Worm (Caenorhabditis elegans) whole organism, young adult: Measurements from ENCODE around the gene sms-5.

Experiments used
- C06A6.2 ChIP-seq: fragments of 200-800 bp; sonication (Bioruptor generic); conservative IDR thresholded peaks from 2 replicates; pipeline ENCODE4 v1.3.6; 2022; ENCODE audit warnings: missing genetic modification characterization, missing compliant biosample characterization
- D2030.7 ChIP-seq: fragments of 200-800 bp; sonication (Bioruptor generic); IDR thresholded peaks from 2 replicates; pipeline ENCODE4 v1.3.6; 2022; ENCODE audit warnings: missing genetic modification reagents, missing genetic modification characterization, missing compliant biosample characterization
- F39B2.1 ChIP-seq: fragments of 200-800 bp; sonication (Bioruptor generic); IDR thresholded peaks from 2 replicates; pipeline ENCODE4 v1.3.6; 2022; ENCODE audit warnings: missing genetic modification reagents, missing genetic modification characterization, missing compliant biosample characterization
- F55B11.4 ChIP-seq: sonication (generic microtip); optimal IDR thresholded peaks from 2 replicates; lab custom pipeline; 2016; ENCODE audit warnings: missing compliant biosample characterization, missing genetic modification characterization, borderline replicate concordance; ENCODE audit not compliant: insufficient read depth
- T26A5.8 ChIP-seq: sonication (generic microtip); optimal IDR thresholded peaks from 2 replicates; lab custom pipeline; 2016; ENCODE audit warnings: missing genetic modification characterization, missing compliant biosample characterization
- Y53F4B.3 ChIP-seq: fragments of 200-800 bp; sonication (Bioruptor generic); IDR thresholded peaks from 2 replicates; pipeline ENCODE4 v1.3.6; 2022; ENCODE audit warnings: missing genetic modification reagents, missing genetic modification characterization, missing compliant biosample characterization
- Y79H2A.3 ChIP-seq: fragments of 200-800 bp; sonication (Bioruptor generic); conservative IDR thresholded peaks from 2 replicates; pipeline ENCODE4 v1.3.6; 2022; ENCODE audit warnings: missing genetic modification reagents, missing genetic modification characterization, missing compliant biosample characterization
- aptf-2 ChIP-seq: fragments of 200-800 bp; sonication (Bioruptor generic); conservative IDR thresholded peaks from 2 replicates; pipeline ENCODE4 v1.3.6; 2022; ENCODE audit warnings: missing genetic modification reagents, missing genetic modification characterization, missing compliant biosample characterization
- atf-7 ChIP-seq: sonication (generic microtip); optimal IDR thresholded peaks from 2 replicates; lab custom pipeline; 2017; ENCODE audit warnings: mild to moderate bottlenecking, missing genetic modification characterization, missing compliant biosample characterization
- athp-1 ChIP-seq: sonication (generic microtip); optimal IDR thresholded peaks from 2 replicates; lab custom pipeline; 2017; ENCODE audit warnings: mild to moderate bottlenecking, missing genetic modification characterization, missing compliant biosample characterization
- attf-3 ChIP-seq: fragments of 200-800 bp; sonication (Bioruptor generic); conservative IDR thresholded peaks from 2 replicates; pipeline ENCODE4 v1.3.6; 2022; ENCODE audit warnings: missing genetic modification reagents, missing genetic modification characterization, missing compliant biosample characterization
- attf-5 ChIP-seq: fragments of 200-800 bp; sonication (Bioruptor generic); optimal IDR thresholded peaks from 2 replicates; lab custom pipeline; 2018; ENCODE audit warnings: mild to moderate bottlenecking, missing genetic modification characterization, missing compliant biosample characterization
- ceh-27 ChIP-seq: fragments of 200-800 bp; sonication (Bioruptor generic); optimal IDR thresholded peaks from 2 replicates; lab custom pipeline; 2018; ENCODE audit warnings: mild to moderate bottlenecking, missing genetic modification characterization, moderate library complexity, missing compliant biosample characterization
- ceh-91 ChIP-seq: fragments of 200-800 bp; sonication (Bioruptor generic); IDR thresholded peaks from 2 replicates; pipeline ENCODE4 v1.3.6; 2022; ENCODE audit warnings: missing genetic modification reagents, missing genetic modification characterization, missing compliant biosample characterization
- chd-7 ChIP-seq: sonication (generic microtip); optimal IDR thresholded peaks from 2 replicates; lab custom pipeline; 2016; ENCODE audit warnings: mild to moderate bottlenecking, missing genetic modification characterization, moderate library complexity, missing compliant biosample characterization
- dox-1 ChIP-seq: fragments of 200-800 bp; sonication (Bioruptor generic); IDR thresholded peaks from 2 replicates; pipeline ENCODE4 v1.3.6; 2022; ENCODE audit warnings: missing genetic modification reagents, missing genetic modification characterization, missing compliant biosample characterization
- efl-1 ChIP-seq: fragments of 150-350 bp; optimal IDR thresholded peaks from 2 replicates; lab custom pipeline; 2014; ENCODE audit warnings: missing biosample characterization, missing genetic modification reagents, missing genetic modification characterization
- egl-44 ChIP-seq: fragments of 200-800 bp; sonication (Bioruptor generic); IDR thresholded peaks from 2 replicates; pipeline ENCODE4 v1.3.6; 2022; ENCODE audit warnings: missing genetic modification reagents, missing genetic modification characterization, missing compliant biosample characterization
- hmg-1.2 ChIP-seq: fragments of 200-800 bp; sonication (Bioruptor generic); IDR thresholded peaks from 2 replicates; pipeline ENCODE4 v1.3.6; 2022; ENCODE audit warnings: missing genetic modification reagents, missing genetic modification characterization, missing compliant biosample characterization
- lin-54 ChIP-seq: fragments of 200-800 bp; sonication (Bioruptor generic); optimal IDR thresholded peaks from 2 replicates; lab custom pipeline; 2018; ENCODE audit warnings: mild to moderate bottlenecking, missing genetic modification characterization, missing compliant biosample characterization
- lsl-1 ChIP-seq: fragments of 200-800 bp; sonication (Bioruptor generic); optimal IDR thresholded peaks from 2 replicates; lab custom pipeline; 2018; ENCODE audit warnings: mild to moderate bottlenecking, missing genetic modification characterization, moderate library complexity, missing compliant biosample characterization
- madf-8 ChIP-seq: fragments of 200-800 bp; sonication (Bioruptor generic); conservative IDR thresholded peaks from 2 replicates; pipeline ENCODE4 v1.3.6; 2022; ENCODE audit warnings: missing genetic modification reagents, missing genetic modification characterization, missing compliant biosample characterization
- mcd-1 ChIP-seq: fragments of 200-800 bp; sonication (Bioruptor generic); IDR thresholded peaks from 2 replicates; pipeline ENCODE4 v1.3.6; 2022; ENCODE audit warnings: missing genetic modification reagents, missing genetic modification characterization, missing compliant biosample characterization
- nfya-2 ChIP-seq: fragments of 200-800 bp; sonication (Bioruptor generic); IDR thresholded peaks from 2 replicates; pipeline ENCODE4 v1.3.6; 2022; ENCODE audit warnings: missing genetic modification reagents, missing genetic modification characterization, missing compliant biosample characterization
- nfyb-1 ChIP-seq: fragments of 200-800 bp; sonication (Bioruptor generic); IDR thresholded peaks from 2 replicates; pipeline ENCODE4 v1.3.6; 2022; ENCODE audit warnings: missing genetic modification reagents, missing genetic modification characterization, missing compliant biosample characterization
- nhr-179 ChIP-seq: sonication (generic microtip); optimal IDR thresholded peaks from 2 replicates; lab custom pipeline; 2016; ENCODE audit warnings: mild to moderate bottlenecking, missing genetic modification characterization, missing compliant biosample characterization
- nhr-80 ChIP-seq: sonication (generic microtip); optimal IDR thresholded peaks from 2 replicates; lab custom pipeline; 2016; ENCODE audit warnings: missing genetic modification characterization, missing compliant biosample characterization
- rcor-1 ChIP-seq: fragments of 200-800 bp; sonication (Bioruptor generic); IDR thresholded peaks from 2 replicates; pipeline ENCODE4 v1.3.6; 2022; ENCODE audit warnings: missing genetic modification reagents, missing genetic modification characterization, missing compliant biosample characterization
- rec-8 ChIP-seq, 2 experiments: sonication (generic microtip); optimal IDR thresholded peaks; 2 replicates each; lab custom pipeline; 2016; ENCODE audit warnings: mild to moderate bottlenecking in 2 of 2, missing genetic modification characterization in 2 of 2, missing genetic modification reagents in 2 of 2, missing genotype in 2 of 2, missing biosample characterization in 1 of 2, missing compliant biosample characterization in 1 of 2, moderate library complexity in 1 of 2
- rpc-1 ChIP-seq, 2 experiments: fragments of 150-350 bp in 1 of 2; sonication (generic microtip) in 1 of 2; optimal IDR thresholded peaks; 2 replicates each; lab custom pipeline; 2014 to 2018; ENCODE audit warnings: missing biosample characterization in 1 of 2, missing genetic modification characterization in 1 of 2, missing genetic modification reagents in 1 of 2, missing genotype in 1 of 2
- zfh-2 ChIP-seq: fragments of 200-800 bp; sonication (Bioruptor generic); conservative IDR thresholded peaks from 2 replicates; pipeline ENCODE4 v1.3.6; 2022; ENCODE audit warnings: missing genetic modification reagents, missing genetic modification characterization, missing compliant biosample characterization
- zim-3 ChIP-seq: sonication (generic microtip); optimal IDR thresholded peaks from 2 replicates; lab custom pipeline; 2017; ENCODE audit warnings: mild to moderate bottlenecking, missing genetic modification characterization, moderate library complexity, missing compliant biosample characterization
- ztf-18 ChIP-seq: sonication (generic microtip); optimal IDR thresholded peaks from 2 replicates; lab custom pipeline; 2016; ENCODE audit warnings: missing genotype, mild to moderate bottlenecking, missing genetic modification characterization, missing compliant biosample characterization
- ztf-3 ChIP-seq: fragments of 200-800 bp; sonication (Bioruptor generic); optimal IDR thresholded peaks from 2 replicates; lab custom pipeline; 2018; ENCODE audit warnings: mild to moderate bottlenecking, missing genetic modification characterization, missing compliant biosample characterization
- ztf-6 ChIP-seq: fragments of 200-800 bp; sonication (Bioruptor generic); IDR thresholded peaks from 2 replicates; pipeline ENCODE4 v1.3.6; 2022; ENCODE audit warnings: missing genetic modification reagents, missing genetic modification characterization, missing compliant biosample characterization

The sms-5 gene

ce11 chrII:475312-475711 lies 19.9 kb upstream of the sms-5 start:
- no peak for TF ChIP-seq nhr-179

- peak; percentile 83 for TF ChIP-seq dox-1 (GFP tag; lab: Robert Waterston, UW)
- peak; percentile 48; the same call in 1 of the 2 replicates for TF ChIP-seq ceh-91 (GFP tag; lab: Robert Waterston, UW)
- peak; percentile 16 for TF ChIP-seq athp-1 (tag; lab: Kevin White, UChicago)
- TF ChIP-seq nfyb-1 (GFP tag; lab: Robert Waterston, UW) = peak; percentile 35; the same call in 1 of the 2 replicates
- TF ChIP-seq hmg-1.2 (GFP tag; lab: Robert Waterston, UW) = peak; percentile 44; the same call in 1 of the 2 replicates
- TF ChIP-seq mcd-1 = peak; percentile 91
- TF ChIP-seq ztf-6 (GFP tag; lab: Robert Waterston, UW) = no peak
- peak; percentile 39 for TF ChIP-seq nhr-80 (tag; lab: Kevin White, UChicago)
- peak; percentile 36 for TF ChIP-seq lsl-1 (GFP tag; lab: Kevin White, UChicago)
- TF ChIP-seq nfya-2 (GFP tag; lab: Robert Waterston, UW) = no peak
- TF ChIP-seq C06A6.2 (GFP tag; lab: Robert Waterston, UW) = no peak
- peak; percentile 67 for TF ChIP-seq zfh-2
- TF ChIP-seq ceh-27 (GFP tag; lab: Kevin White, UChicago) = peak; percentile 63
- no peak for TF ChIP-seq aptf-2
- TF ChIP-seq D2030.7 (GFP tag; lab: Robert Waterston, UW) = peak; percentile 51; the same call in 1 of the 2 replicates
- peak; percentile 52 for TF ChIP-seq ztf-18
Observed at ce11 chrII:475890-476420, 19.3 kb upstream of the sms-5 start, which contains the start of gene nsun-1. nsun-1 (minus strand) TSS chrII:475940.

- no peak for TF ChIP-seq madf-8
- TF ChIP-seq attf-3 (GFP tag; lab: Robert Waterston, UW) = no peak
- peak; percentile 9 for TF ChIP-seq efl-1 (GFP tag; lab: Kevin White, UChicago)
- TF ChIP-seq zim-3 (tag; lab: Kevin White, UChicago) = no peak
- no peak for TF ChIP-seq ztf-3
- no peak for TF ChIP-seq rcor-1 (GFP tag; lab: Robert Waterston, UW)
- TF ChIP-seq atf-7 = no peak
- no peak for TF ChIP-seq rpc-1 (optimal IDR thresholded peaks at IDR 0.05; lab: Kevin White, UChicago)
- TF ChIP-seq rpc-1 (tag; optimal IDR thresholded peaks at IDR 0.05; lab: Kevin White, UChicago) = no peak
- TF ChIP-seq chd-7 (tag; lab: Kevin White, UChicago) = no peak
- no peak for TF ChIP-seq lin-54 (GFP tag; lab: Kevin White, UChicago)
- TF ChIP-seq hmg-1.2 (GFP tag; lab: Robert Waterston, UW) = peak; percentile 8; the same call in 1 of the 2 replicates
Observed at ce11 chrII:484328-484916, 10.8 kb upstream of the sms-5 start, which contains the start of the genes gldi-1 and prp-21. gldi-1 (minus strand) TSS chrII:484378. prp-21 (plus strand) TSS chrII:484866.

ce11 chrII:502638-503037 lies 7.4 kb downstream of the sms-5 start:
- TF ChIP-seq Y53F4B.3 (GFP tag; lab: Robert Waterston, UW) (no peak), T26A5.8 (no peak), lin-54 (GFP tag; lab: Kevin White, UChicago) (no peak), egl-44 (GFP tag; lab: Robert Waterston, UW) (no peak), F55B11.4 (tag; lab: Kevin White, UChicago) (no peak)

ce11 chrII:506069-506468 lies 10.8 kb downstream of the sms-5 start:
- TF ChIP-seq ztf-18 = peak; percentile 34
- no peak for TF ChIP-seq F39B2.1 (GFP tag; lab: Robert Waterston, UW)
- TF ChIP-seq hmg-1.2 (GFP tag; lab: Robert Waterston, UW) = peak; percentile 90
- peak; percentile 76 for TF ChIP-seq mcd-1
- no peak for TF ChIP-seq zfh-2
- no peak for TF ChIP-seq rec-8 (tag; optimal IDR thresholded peaks at IDR 0.05; lab: Kevin White, UChicago)
- TF ChIP-seq attf-5 (GFP tag; lab: Kevin White, UChicago) = no peak
- TF ChIP-seq efl-1 (GFP tag; lab: Kevin White, UChicago) = peak; percentile 56
- no peak for TF ChIP-seq Y79H2A.3
- TF ChIP-seq, all 124 proteins: peak for 4
